Worm (Caenorhabditis elegans) whole organism, L4 larva: Measurements from ENCODE around the gene ida-1.

Experiments
- D1046.2 ChIP-seq: fragments of 200-800 bp; sonication (Bioruptor generic); IDR thresholded peaks from 2 replicates; pipeline ENCODE4 v1.3.6; 2022; ENCODE audit warnings: missing genetic modification characterization, missing compliant biosample characterization
- F44E2.7 ChIP-seq: fragments of 200-800 bp; sonication (Bioruptor generic); IDR thresholded peaks from 2 replicates; pipeline ENCODE4 v2.1.2; 2022; ENCODE audit warnings: missing genetic modification characterization, missing compliant biosample characterization
- T20F7.1 ChIP-seq: fragments of 200-800 bp; sonication (Bioruptor generic); optimal IDR thresholded peaks from 2 replicates; lab custom pipeline; 2018; ENCODE audit warnings: mild to moderate bottlenecking, missing genetic modification characterization, missing compliant biosample characterization
- T26A8.4 ChIP-seq: fragments of 200-800 bp; sonication (Bioruptor generic); IDR thresholded peaks from 2 replicates; pipeline ENCODE4 v1.3.6; 2022; ENCODE audit warnings: missing genetic modification characterization, missing compliant biosample characterization
- Y48G9A.11 ChIP-seq: fragments of 200-800 bp; sonication (Bioruptor generic); IDR thresholded peaks from 2 replicates; pipeline ENCODE4 v1.3.6; 2022; ENCODE audit warnings: missing genetic modification reagents, missing genetic modification characterization, missing compliant biosample characterization
- Y5F2A.4 ChIP-seq: fragments of 200-800 bp; sonication (Bioruptor generic); optimal IDR thresholded peaks from 2 replicates; lab custom pipeline; 2018; ENCODE audit warnings: mild to moderate bottlenecking, missing genetic modification characterization, missing compliant biosample characterization
- Y75B8A.6 ChIP-seq: fragments of 200-800 bp; sonication (Bioruptor generic); IDR thresholded peaks from 2 replicates; pipeline ENCODE4 v1.3.6; 2022; ENCODE audit warnings: missing genetic modification reagents, missing genetic modification characterization, missing compliant biosample characterization
- aha-1 ChIP-seq: fragments of 150-350 bp; peaks from one replicate; lab custom pipeline; 2014; ENCODE audit warnings: missing biosample characterization, missing genetic modification characterization
- aly-2 ChIP-seq: sonication (generic microtip); optimal IDR thresholded peaks from 2 replicates; lab custom pipeline; 2018; ENCODE audit warnings: missing biosample characterization, missing genetic modification characterization
- ama-1 ChIP-seq: fragments of 150-350 bp; optimal IDR thresholded peaks from 2 replicates; lab custom pipeline; 2014; ENCODE audit warnings: inconsistent platforms, mixed read lengths
- arid-1 ChIP-seq: fragments of 200-800 bp; sonication (Bioruptor generic); conservative IDR thresholded peaks from 2 replicates; pipeline ENCODE4 v1.3.6; 2022; ENCODE audit warnings: missing genetic modification reagents, missing genetic modification characterization, missing compliant biosample characterization
- ceh-28 ChIP-seq: fragments of 150-350 bp; optimal IDR thresholded peaks from 2 replicates; lab custom pipeline; 2014; ENCODE audit warnings: missing biosample characterization, missing genetic modification reagents, missing genetic modification characterization
- ceh-32 ChIP-seq: sonication (generic microtip); optimal IDR thresholded peaks from 2 replicates; lab custom pipeline; 2016; ENCODE audit warnings: mild to moderate bottlenecking, missing genetic modification characterization, missing compliant biosample characterization; ENCODE audit not compliant: poor library complexity
- ceh-82 ChIP-seq: sonication (generic microtip); optimal IDR thresholded peaks from 2 replicates; lab custom pipeline; 2017; ENCODE audit warnings: missing biosample characterization, missing genetic modification characterization
- daf-16 ChIP-seq, 3 experiments: sonication (generic microtip); optimal IDR thresholded peaks; 2 replicates each; lab custom pipeline; 2016 to 2017; ENCODE audit warnings: missing genetic modification characterization in 3 of 3, missing genetic modification reagents in 3 of 3, mild to moderate bottlenecking in 2 of 3, missing compliant biosample characterization in 2 of 3, missing biosample characterization in 1 of 3, moderate library complexity in 1 of 3
- dpl-1 ChIP-seq: fragments of 150-350 bp; optimal IDR thresholded peaks from 2 replicates; lab custom pipeline; 2014; ENCODE audit warnings: missing biosample characterization, missing genetic modification reagents, missing genetic modification characterization
- duxl-1 ChIP-seq: sonication (generic microtip); optimal IDR thresholded peaks from 2 replicates; lab custom pipeline; 2016; ENCODE audit warnings: mild to moderate bottlenecking, missing genetic modification characterization, moderate library complexity, missing compliant biosample characterization; ENCODE audit not compliant: poor library complexity
- dve-1 ChIP-seq: sonication (generic microtip); optimal IDR thresholded peaks from 2 replicates; lab custom pipeline; 2017; ENCODE audit warnings: antibody characterized with exemption, mild to moderate bottlenecking, missing genetic modification characterization, missing compliant biosample characterization; ENCODE audit not compliant: insufficient read depth
- egl-43 ChIP-seq: fragments of 200-800 bp; sonication (Bioruptor generic); IDR thresholded peaks from 2 replicates; pipeline ENCODE4 v1.3.6; 2022; ENCODE audit warnings: missing genetic modification reagents, missing genetic modification characterization, missing compliant biosample characterization
- fos-1 ChIP-seq: fragments of 150-350 bp; optimal IDR thresholded peaks from 2 replicates; lab custom pipeline; 2014; ENCODE audit warnings: missing biosample characterization, missing genetic modification characterization
- hif-1 ChIP-seq, 2 experiments: sonication (generic microtip); optimal IDR thresholded peaks; 2 replicates each; lab custom pipeline; 2016 to 2017; ENCODE audit warnings: missing compliant biosample characterization in 2 of 2, missing genetic modification characterization in 2 of 2, missing genetic modification reagents in 2 of 2, missing genotype in 2 of 2, mild to moderate bottlenecking in 1 of 2
- hlh-11 ChIP-seq: fragments of 200-800 bp; sonication (Bioruptor generic); optimal IDR thresholded peaks from 2 replicates; lab custom pipeline; 2018; ENCODE audit warnings: mild to moderate bottlenecking, missing genetic modification characterization, missing compliant biosample characterization
- hlh-30 ChIP-seq: sonication (generic microtip); optimal IDR thresholded peaks from 2 replicates; lab custom pipeline; 2017; ENCODE audit warnings: antibody characterized with exemption, mild to moderate bottlenecking, missing genetic modification characterization, missing compliant biosample characterization; ENCODE audit not compliant: insufficient read depth
- jun-1 ChIP-seq: fragments of 150-350 bp; optimal IDR thresholded peaks from 2 replicates; lab custom pipeline; 2014; ENCODE audit warnings: missing biosample characterization, missing genetic modification reagents, missing genetic modification characterization
- lim-7 ChIP-seq: fragments of 200-800 bp; sonication (Bioruptor generic); IDR thresholded peaks from 2 replicates; pipeline ENCODE4 v1.3.6; 2022; ENCODE audit warnings: missing genetic modification characterization, missing compliant biosample characterization
- lin-1 ChIP-seq: fragments of 200-800 bp; sonication (Bioruptor generic); IDR thresholded peaks from 2 replicates; pipeline ENCODE4 v1.3.6; 2022; ENCODE audit warnings: missing genetic modification reagents, missing genetic modification characterization, missing compliant biosample characterization
- lin-15B ChIP-seq: fragments of 150-350 bp; sonication (generic microtip); optimal IDR thresholded peaks from 3 replicates; lab custom pipeline; 2014; ENCODE audit warnings: missing biosample characterization, missing genetic modification characterization
- madf-5 ChIP-seq, 2 experiments: fragments of 200-800 bp; sonication (Bioruptor generic); IDR thresholded peaks; 2 replicates each; pipeline ENCODE4 v1.3.6; 2022; ENCODE audit warnings: missing compliant biosample characterization in 2 of 2, missing genetic modification characterization in 2 of 2
- mdl-1 ChIP-seq, 2 experiments: fragments of 150-350 bp in 1 of 2; sonication (generic microtip) in 1 of 2; optimal IDR thresholded peaks; 2 replicates each; lab custom pipeline; 2014 to 2017; ENCODE audit warnings: missing biosample characterization in 2 of 2, missing genetic modification characterization in 2 of 2
- mes-2 ChIP-seq: sonication (generic microtip); optimal IDR thresholded peaks from 2 replicates; lab custom pipeline; 2016; ENCODE audit warnings: missing genotype, mild to moderate bottlenecking, missing genetic modification characterization, missing compliant biosample characterization; ENCODE audit not compliant: poor library complexity, severe bottlenecking
- nhr-111 ChIP-seq: fragments of 200-800 bp; sonication (Bioruptor generic); optimal IDR thresholded peaks from 2 replicates; lab custom pipeline; 2018; ENCODE audit warnings: mild to moderate bottlenecking, missing genetic modification characterization, missing compliant biosample characterization
- nhr-237 ChIP-seq: sonication (generic microtip); optimal IDR thresholded peaks from 2 replicates; lab custom pipeline; 2017; ENCODE audit warnings: missing biosample characterization, missing genetic modification characterization
- nhr-25 ChIP-seq: sonication (generic microtip); optimal IDR thresholded peaks from 2 replicates; lab custom pipeline; 2017; ENCODE audit warnings: missing genetic modification characterization, mild to moderate bottlenecking, missing compliant biosample characterization, antibody characterized with exemption, moderate library complexity, borderline replicate concordance; ENCODE audit not compliant: insufficient read depth
- nhr-41 ChIP-seq: fragments of 200-800 bp; sonication (Bioruptor generic); IDR thresholded peaks from 2 replicates; pipeline ENCODE4 v1.3.6; 2022; ENCODE audit warnings: missing genetic modification reagents, missing genetic modification characterization, missing compliant biosample characterization
- nhr-42 ChIP-seq: fragments of 200-800 bp; sonication (Bioruptor generic); IDR thresholded peaks from 2 replicates; pipeline ENCODE4 v1.3.6; 2022; ENCODE audit warnings: missing genetic modification characterization, missing compliant biosample characterization
- nhr-48 ChIP-seq: sonication (generic microtip); optimal IDR thresholded peaks from 2 replicates; lab custom pipeline; 2016; ENCODE audit warnings: mild to moderate bottlenecking, missing genetic modification characterization, missing compliant biosample characterization
- nhr-6 ChIP-seq: fragments of 150-350 bp; optimal IDR thresholded peaks from 2 replicates; lab custom pipeline; 2014; ENCODE audit warnings: missing biosample characterization, missing genetic modification characterization
- nhr-77 ChIP-seq: fragments of 150-350 bp; optimal IDR thresholded peaks from 2 replicates; lab custom pipeline; 2014; ENCODE audit warnings: missing biosample characterization, missing genetic modification characterization
- pha-4 ChIP-seq, 2 experiments: fragments of 150-350 bp in 1 of 2; fragments of 200-800 bp in 1 of 2; sonication (Bioruptor generic) in 1 of 2; IDR thresholded peaks in 1 of 2; optimal IDR thresholded peaks in 1 of 2; 2 replicates each; pipeline versions ENCODE4 v1.3.6 to Lab custom; 2014 to 2022; ENCODE audit warnings: missing genetic modification characterization in 2 of 2, missing genetic modification reagents in 2 of 2, missing biosample characterization in 1 of 2, missing compliant biosample characterization in 1 of 2
- pqm-1 ChIP-seq: sonication (generic microtip); optimal IDR thresholded peaks from 2 replicates; lab custom pipeline; 2017; ENCODE audit warnings: missing biosample characterization, missing genetic modification characterization
- saeg-2 ChIP-seq: fragments of 200-800 bp; sonication (Bioruptor generic); IDR thresholded peaks from 2 replicates; pipeline ENCODE4 v1.3.6; 2022; ENCODE audit warnings: missing genetic modification reagents, missing genetic modification characterization, missing compliant biosample characterization
- set-16 ChIP-seq: fragments of 200-800 bp; sonication (Bioruptor generic); IDR thresholded peaks from 2 replicates; pipeline ENCODE4 v1.3.6; 2022; ENCODE audit warnings: missing genetic modification reagents, missing genetic modification characterization, missing compliant biosample characterization
- skn-1 ChIP-seq: fragments of 150-350 bp; optimal IDR thresholded peaks from 2 replicates; lab custom pipeline; 2014; ENCODE audit warnings: missing biosample characterization, missing genetic modification characterization
- tag-97 ChIP-seq: fragments of 200-800 bp; sonication (Bioruptor generic); IDR thresholded peaks from 2 replicates; pipeline ENCODE4 v1.3.6; 2022; ENCODE audit warnings: missing genetic modification characterization, missing compliant biosample characterization
- unc-62 ChIP-seq, 3 experiments: fragments of 150-350 bp in 1 of 3; sonication (generic microtip); optimal IDR thresholded peaks in 2 of 3; peaks in 1 of 3; 1 replicate in 1 of 3; 2 replicates in 2 of 3; lab custom pipeline; 2014 to 2017; ENCODE audit warnings: missing biosample characterization in 3 of 3, missing genetic modification characterization in 3 of 3, missing genetic modification reagents in 3 of 3, missing genotype in 1 of 3
- zfp-3 ChIP-seq: fragments of 200-800 bp; sonication (Bioruptor generic); conservative IDR thresholded peaks from 2 replicates; pipeline ENCODE4 v1.3.6; 2022; ENCODE audit warnings: missing genetic modification reagents, missing genetic modification characterization, missing compliant biosample characterization
- ztf-7 ChIP-seq: fragments of 150-350 bp; optimal IDR thresholded peaks from 2 replicates; lab custom pipeline; 2014; ENCODE audit warnings: missing biosample characterization, missing genetic modification characterization

Gene ida-1

DNA sequence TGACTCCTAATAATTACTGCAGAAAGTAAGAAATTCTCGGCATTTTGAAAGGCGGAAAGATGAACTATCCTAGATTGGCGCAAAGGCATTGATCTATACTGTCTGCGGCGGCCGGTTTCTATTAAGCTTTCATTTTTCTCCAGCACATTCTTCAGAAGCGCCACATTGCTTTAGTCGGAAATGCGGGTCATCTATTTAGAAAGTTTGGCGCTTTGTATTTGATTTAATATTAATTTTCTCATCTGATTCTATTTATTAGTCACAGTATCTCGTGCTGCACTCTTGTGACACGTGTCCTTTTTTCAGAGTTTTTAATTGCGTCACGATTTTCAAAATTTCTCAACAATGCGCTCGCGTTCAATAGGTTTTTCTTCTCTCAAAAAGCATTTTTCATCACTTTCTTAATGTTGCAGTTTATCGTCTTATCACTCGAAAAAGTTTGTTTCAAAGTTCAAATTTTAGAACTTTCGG, 40.3 kb upstream of the ida-1 start:
- TF ChIP-seq lin-1 (GFP tag; lab: Robert Waterston, UW) (0 out of 2 replicates have a peak, but pooled peaks have one; percentile 6), mdl-1 (tag; optimal IDR thresholded peaks at IDR 0.05; lab: Kevin White, UChicago) (no peak), hlh-11 (tag; lab: Kevin White, UChicago) (no peak), T26A8.4 (GFP tag; lab: Robert Waterston, UW) (no peak), lin-15B (tag; lab: Kevin White, UChicago) (no peak), madf-5 (GFP tag; IDR thresholded peaks at IDR 0.05; lab: Robert Waterston, UW) (0 out of 4 replicates have a peak, but pooled peaks of 1 of the 2 experiments have one; percentile 53), dpl-1 (GFP tag; lab: Kevin White, UChicago) (no peak), zfp-3 (GFP tag; lab: Robert Waterston, UW) (peak; percentile 35; the same call in 1 of the 2 replicates), Y5F2A.4 (GFP tag; lab: Kevin White, UChicago) (no peak), saeg-2 (GFP tag; lab: Robert Waterston, UW) (no peak), pqm-1 (tag; lab: Kevin White, UChicago) (peak; percentile 16), Y48G9A.11 (no peak), ceh-32 (no peak), nhr-42 (GFP tag; lab: Robert Waterston, UW) (no peak), T20F7.1 (GFP tag; lab: Kevin White, UChicago) (peak; percentile 64), egl-43 (no peak), aha-1 (tag; lab: Kevin White, UChicago) (peak; percentile 55), tag-97 (GFP tag; lab: Robert Waterston, UW) (0 out of 2 replicates have a peak, but pooled peaks have one; percentile 25), aly-2 (no peak), ceh-28 (tag; lab: Kevin White, UChicago) (no peak), nhr-41 (GFP tag; lab: Robert Waterston, UW) (no peak), nhr-48 (peak; percentile 55), lim-7 (GFP tag; lab: Robert Waterston, UW) (no peak), daf-16 (GFP tag; optimal IDR thresholded peaks at IDR 0.05; lab: Kevin White, UChicago) (no peak), daf-16 (tag; optimal IDR thresholded peaks at IDR 0.05; lab: Kevin White, UChicago) (peak; percentile 8), nhr-25 (tag; lab: Kevin White, UChicago) (no peak), unc-62 (GFP tag; optimal IDR thresholded peaks at IDR 0.05 in 1 of 2; lab: Kevin White, UChicago) (peak in 1 of 2 experiments; percentile 76), unc-62 (tag; optimal IDR thresholded peaks at IDR 0.05; lab: Kevin White, UChicago) (no peak), ama-1 (lab: Kevin White, UChicago) (peak; percentile 33), jun-1 (tag; lab: Kevin White, UChicago) (no peak), skn-1 (no peak), hlh-30 (tag; lab: Kevin White, UChicago) (peak; percentile 74), mes-2 (peak; percentile 50), fos-1 (no peak), hif-1 (tag; optimal IDR thresholded peaks at IDR 0.05; lab: Kevin White, UChicago) (no peak), Y75B8A.6 (0 out of 2 replicates have a peak, but pooled peaks have one; percentile 24)

ce11 chrIII:5715467-5715866, 39.9 kb upstream of the ida-1 start:
- TF ChIP-seq nhr-6 (tag; lab: Kevin White, UChicago) (peak; percentile 79), unc-62 (GFP tag; optimal IDR thresholded peaks at IDR 0.05 in 1 of 2; lab: Kevin White, UChicago) (peak in 1 of 2 experiments; percentile 93), unc-62 (tag; optimal IDR thresholded peaks at IDR 0.05; lab: Kevin White, UChicago) (no peak), nhr-77 (peak; percentile 46), ama-1 (lab: Kevin White, UChicago) (no peak), nhr-237 (tag; lab: Kevin White, UChicago) (no peak), zfp-3 (GFP tag; lab: Robert Waterston, UW) (no peak), arid-1 (GFP tag; lab: Robert Waterston, UW) (0 out of 2 replicates have a peak, but pooled peaks have one; percentile 9), hif-1 (tag; optimal IDR thresholded peaks at IDR 0.05; lab: Kevin White, UChicago) (peak in 1 of 2 experiments; percentile 72), Y75B8A.6 (no peak), dve-1 (tag; lab: Kevin White, UChicago) (peak; percentile 63), pha-4 (GFP tag; IDR thresholded peaks at IDR 0.05; lab: Robert Waterston, UW) (peak; percentile 17; the same call in 1 of the 2 replicates), pha-4 (tag; optimal IDR thresholded peaks at IDR 0.05; lab: Kevin White, UChicago) (no peak), pqm-1 (tag; lab: Kevin White, UChicago) (peak; percentile 21), ztf-7 (tag; lab: Kevin White, UChicago) (no peak), D1046.2 (0 out of 2 replicates have a peak, but pooled peaks have one; percentile 12), duxl-1 (tag; lab: Kevin White, UChicago) (peak; percentile 27), mdl-1 (tag; optimal IDR thresholded peaks at IDR 0.05; lab: Kevin White, UChicago) (peak; percentile 66 to 78), F44E2.7 (0 out of 2 replicates have a peak, but pooled peaks have one; percentile 30), set-16 (peak; percentile 70), nhr-111 (peak; percentile 3), ceh-82 (no peak)
